Worm (Caenorhabditis elegans): ENCODE measurements around the gene K02E7.12.
"Not testable (repeated sequence)": the region's sequence is repeated elsewhere in the genome, so short reads cannot be mapped to it uniquely, and the experiment has no call there.

K02E7.12 gene

ce11 chrII:1060702-1061101 is 10.3 kb upstream of the K02E7.12 start, which contains the start of gene btb-10:
btb-10 (minus strand) TSS chrII:1060802.
- not testable (repeated sequence) for TF ChIP-seq klf-2 (GFP tag; conservative IDR thresholded peaks at IDR 0.05); med-1 (GFP tag; optimal IDR thresholded peaks at IDR 0.05; ENCODE audit: insufficient read depth); ztf-29 (GFP tag; IDR thresholded peaks at IDR 0.05)

ce11 chrII:1063926-1064325 is 7.0 kb upstream of the K02E7.12 start:
- TF ChIP-seq ztf-23 (GFP tag; IDR thresholded peaks at IDR 0.05) = no peak
- no peak for TF ChIP-seq klf-2 (GFP tag; conservative IDR thresholded peaks at IDR 0.05)
- TF ChIP-seq flt-1 (GFP tag; IDR thresholded peaks at IDR 0.05) = no peak
- no peak for TF ChIP-seq ref-1 (GFP tag; conservative IDR thresholded peaks at IDR 0.05)

- no peak for TF ChIP-seq T22C8.4 (GFP tag; IDR thresholded peaks at IDR 0.05)
- TF ChIP-seq ztf-23 (GFP tag; IDR thresholded peaks at IDR 0.05) = no peak
- no peak for TF ChIP-seq flt-1 (GFP tag; IDR thresholded peaks at IDR 0.05)
- no peak for TF ChIP-seq klf-2 (GFP tag; conservative IDR thresholded peaks at IDR 0.05)
- TF ChIP-seq ztf-29 (GFP tag; IDR thresholded peaks at IDR 0.05) = no peak
- no peak for TF ChIP-seq med-1 (GFP tag; optimal IDR thresholded peaks at IDR 0.05; ENCODE audit: insufficient read depth)
- TF ChIP-seq tab-1 (GFP tag; IDR thresholded peaks at IDR 0.05) = no peak
Observed at ce11 chrII:1066907-1067306, 4.1 kb upstream of the K02E7.12 start, which contains the start of gene K02E7.10. K02E7.10 (minus strand) TSS chrII:1067007.

- TF ChIP-seq ztf-29 (GFP tag; IDR thresholded peaks at IDR 0.05) = no peak
Observed at ce11 chrII:1071432-1071831, 457 bp downstream of the K02E7.12 start.

- TF ChIP-seq ztf-29 (GFP tag; IDR thresholded peaks at IDR 0.05) (no peak), T22C8.4 (GFP tag; IDR thresholded peaks at IDR 0.05) (no peak), med-1 (GFP tag; optimal IDR thresholded peaks at IDR 0.05; ENCODE audit: insufficient read depth) (no peak)
Observed at ce11 chrII:1072106-1072505, 1.1 kb downstream of the K02E7.12 start, which contains the start of gene K02E7.4. K02E7.4 (plus strand) TSS chrII:1072406.

ce11 chrII:1075424-1075823 is 4.4 kb downstream of the K02E7.12 start, which contains the start of gene K02E7.11:
K02E7.11 (minus strand) TSS chrII:1075524.
- TF ChIP-seq tab-1 (GFP tag; IDR thresholded peaks at IDR 0.05) = no peak
- TF ChIP-seq flt-1 (GFP tag; IDR thresholded peaks at IDR 0.05) = no peak
- TF ChIP-seq klf-2 (GFP tag; conservative IDR thresholded peaks at IDR 0.05) = no peak
- TF ChIP-seq T22C8.4 (GFP tag; IDR thresholded peaks at IDR 0.05) = no peak
- no peak for TF ChIP-seq med-1 (GFP tag; optimal IDR thresholded peaks at IDR 0.05; ENCODE audit: insufficient read depth)
- TF ChIP-seq ztf-23 (GFP tag; IDR thresholded peaks at IDR 0.05) = no peak
- TF ChIP-seq ref-1 (GFP tag; conservative IDR thresholded peaks at IDR 0.05) = no peak
- no peak for TF ChIP-seq cog-1 (tag; optimal IDR thresholded peaks at IDR 0.05)
- no peak for TF ChIP-seq ztf-29 (GFP tag; IDR thresholded peaks at IDR 0.05)

ce11 chrII:1082859-1083258 is 11.9 kb downstream of the K02E7.12 start, which contains the start of gene K02E7.1:
K02E7.1 (plus strand) TSS chrII:1083159.
- no peak for TF ChIP-seq T22C8.4 (GFP tag; IDR thresholded peaks at IDR 0.05)
- TF ChIP-seq flt-1 (GFP tag; IDR thresholded peaks at IDR 0.05) = no peak
- no peak for TF ChIP-seq med-1 (GFP tag; optimal IDR thresholded peaks at IDR 0.05; ENCODE audit: insufficient read depth)
- TF ChIP-seq ztf-23 (GFP tag; IDR thresholded peaks at IDR 0.05) = no peak
- no peak for TF ChIP-seq ztf-29 (GFP tag; IDR thresholded peaks at IDR 0.05)
- TF ChIP-seq cog-1 (tag; optimal IDR thresholded peaks at IDR 0.05) = no peak
- no peak for TF ChIP-seq tab-1 (GFP tag; IDR thresholded peaks at IDR 0.05)
- TF ChIP-seq klf-2 (GFP tag; conservative IDR thresholded peaks at IDR 0.05) = no peak
- TF ChIP-seq ref-1 (GFP tag; conservative IDR thresholded peaks at IDR 0.05) = no peak

ce11 chrII:1084899-1085298 is 13.9 kb downstream of the K02E7.12 start:
- TF ChIP-seq cog-1 (tag; optimal IDR thresholded peaks at IDR 0.05) (peak; percentile 39), tab-1 (GFP tag; IDR thresholded peaks at IDR 0.05) (no peak)

ce11 chrII:1085546-1085945 is 14.6 kb downstream of the K02E7.12 start:
- TF ChIP-seq flt-1 (GFP tag; IDR thresholded peaks at IDR 0.05) = no peak
- no peak for TF ChIP-seq tab-1 (GFP tag; IDR thresholded peaks at IDR 0.05)
- no peak for TF ChIP-seq ztf-23 (GFP tag; IDR thresholded peaks at IDR 0.05)
- no peak for TF ChIP-seq cog-1 (tag; optimal IDR thresholded peaks at IDR 0.05)
- no peak for TF ChIP-seq klf-2 (GFP tag; conservative IDR thresholded peaks at IDR 0.05)
- no peak for TF ChIP-seq med-1 (GFP tag; optimal IDR thresholded peaks at IDR 0.05; ENCODE audit: insufficient read depth)
- TF ChIP-seq T22C8.4 (GFP tag; IDR thresholded peaks at IDR 0.05) = no peak
- TF ChIP-seq ref-1 (GFP tag; conservative IDR thresholded peaks at IDR 0.05) = no peak

- TF ChIP-seq ztf-29 (GFP tag; IDR thresholded peaks at IDR 0.05) = no peak
- no peak for TF ChIP-seq med-1 (GFP tag; optimal IDR thresholded peaks at IDR 0.05; ENCODE audit: insufficient read depth)
- no peak for TF ChIP-seq ztf-23 (GFP tag; IDR thresholded peaks at IDR 0.05)
- TF ChIP-seq ref-1 (GFP tag; conservative IDR thresholded peaks at IDR 0.05) = no peak
- no peak for TF ChIP-seq klf-2 (GFP tag; conservative IDR thresholded peaks at IDR 0.05)
- TF ChIP-seq T22C8.4 (GFP tag; IDR thresholded peaks at IDR 0.05) = no peak
- no peak for TF ChIP-seq flt-1 (GFP tag; IDR thresholded peaks at IDR 0.05)
- TF ChIP-seq tab-1 (GFP tag; IDR thresholded peaks at IDR 0.05) = no peak
- no peak for TF ChIP-seq cog-1 (tag; optimal IDR thresholded peaks at IDR 0.05)
Observed at ce11 chrII:1086479-1086878, 15.5 kb downstream of the K02E7.12 start.

- TF ChIP-seq flt-1 (GFP tag; IDR thresholded peaks at IDR 0.05) (no peak), med-1 (GFP tag; optimal IDR thresholded peaks at IDR 0.05; ENCODE audit: insufficient read depth) (no peak), ref-1 (GFP tag; conservative IDR thresholded peaks at IDR 0.05) (no peak), ztf-29 (GFP tag; IDR thresholded peaks at IDR 0.05) (no peak)
Observed at ce11 chrII:1088527-1089230, 17.7 kb downstream of the K02E7.12 start.

Measured in whole organism, midembryonic.